Worm (Caenorhabditis elegans): ENCODE results near the gene cgt-1.

- TF ChIP-seq ama-1 (optimal IDR thresholded peaks at IDR 0.05) (no peak), sea-1 (GFP tag; conservative IDR thresholded peaks at IDR 0.05) (no peak), tbx-11 (GFP tag; IDR thresholded peaks at IDR 0.05) (no peak), ceh-13 (GFP tag; optimal IDR thresholded peaks at IDR 0.05) (no peak), flt-1 (GFP tag; IDR thresholded peaks at IDR 0.05) (no peak), aly-1 (tag; optimal IDR thresholded peaks at IDR 0.05) (no peak), F13C5.2 (tag; optimal IDR thresholded peaks at IDR 0.05) (no peak)
Measured at ce11 chrV:15897696-15898095, 9.0 kb upstream of the cgt-1 start, which contains the start of gene str-60.

Measured in whole organism, early embryonic.